Fruit fly (Drosophila melanogaster): ENCODE data around the gene CG9692.
A peak's percentile ranks its signal among the peaks of the same experiment; 100 is the strongest.

The CG9692 gene

DNA sequence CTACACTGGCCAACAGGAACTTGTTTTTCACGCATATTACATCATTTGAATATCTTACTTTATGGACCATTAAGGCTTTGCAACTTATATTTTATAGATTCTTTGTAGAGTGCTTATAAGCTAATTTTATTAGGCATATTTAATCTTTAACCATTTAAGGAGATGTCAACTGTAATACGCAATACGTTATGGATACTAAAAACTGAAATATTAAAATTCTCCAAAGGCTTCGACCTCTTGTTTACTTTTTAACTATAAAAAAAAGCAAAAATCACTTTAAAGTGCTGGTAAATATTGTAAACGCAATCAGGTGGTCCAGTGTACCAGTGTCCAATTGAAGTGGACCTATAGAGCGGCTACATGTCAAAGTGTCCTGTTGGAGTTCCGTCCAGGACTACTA is 47.8 kb upstream of the CG9692 start (continued):
- TF ChIP-seq hkb (optimal IDR thresholded peaks at IDR 0.05) (no peak), hkb (GFP tag; IDR thresholded peaks at IDR 0.05) (0 out of 2 replicates have a peak, but pooled peaks have one; percentile 10), CG18476 (GFP tag; optimal IDR thresholded peaks at IDR 0.05) (peak; percentile 25), CG43689 (GFP tag; IDR thresholded peaks at IDR 0.05) (no peak), hb (GFP tag; IDR thresholded peaks at IDR 0.05; ENCODE audit: partially characterized antibody) (no peak), trem (tag; optimal IDR thresholded peaks at IDR 0.05) (no peak), Camta (GFP tag; optimal IDR thresholded peaks at IDR 0.05) (no peak), CG10654 (GFP tag; optimal IDR thresholded peaks at IDR 0.05) (no peak), CG12299 (tag; optimal IDR thresholded peaks at IDR 0.05) (no peak), C15 (GFP tag; IDR thresholded peaks at IDR 0.05) (no peak), sr (GFP tag; IDR thresholded peaks at IDR 0.05) (no peak), CG16863 (GFP tag; optimal IDR thresholded peaks at IDR 0.05) (no peak), wek (GFP tag; optimal IDR thresholded peaks at IDR 0.05) (no peak), CG9215 (GFP tag; IDR thresholded peaks at IDR 0.05) (no peak), Six4 (GFP tag; optimal IDR thresholded peaks at IDR 0.05) (no peak), al (GFP tag; IDR thresholded peaks at IDR 0.05) (no peak), CG4707 (GFP tag; optimal IDR thresholded peaks at IDR 0.05) (no peak), Drgx (GFP tag; IDR thresholded peaks at IDR 0.05) (peak; percentile 48; the same call in 1 of the 2 replicates), CG10321 (GFP tag; IDR thresholded peaks at IDR 0.05) (no peak), chm (GFP tag; IDR thresholded peaks at IDR 0.05) (no peak), ems (GFP tag; optimal IDR thresholded peaks at IDR 0.05) (no peak), corto (GFP tag; optimal IDR thresholded peaks at IDR 0.05) (no peak), Ets65A (GFP tag) (no peak), BtbVII (GFP tag; optimal IDR thresholded peaks at IDR 0.05) (peak; percentile 41), sd (tag; optimal IDR thresholded peaks at IDR 0.05) (peak; percentile 15), Dref (GFP tag; IDR thresholded peaks at IDR 0.05) (no peak), Awh (GFP tag; IDR thresholded peaks at IDR 0.05) (no peak), Xbp1 (GFP tag; optimal IDR thresholded peaks at IDR 0.05) (peak; percentile 25), unpg (GFP tag; optimal IDR thresholded peaks at IDR 0.05) (peak; percentile 21), CG4617 (GFP tag; optimal IDR thresholded peaks at IDR 0.05; ENCODE audit: borderline replicate concordance) (no peak), CG1832 (GFP tag; optimal IDR thresholded peaks at IDR 0.05) (no peak), sens-2 (GFP tag; IDR thresholded peaks at IDR 0.05) (no peak), abd-A (tag; optimal IDR thresholded peaks at IDR 0.05) (no peak), sisA (GFP tag; IDR thresholded peaks at IDR 0.05) (peak; percentile 31), slp2 (GFP tag; optimal IDR thresholded peaks at IDR 0.05) (no peak), tll (GFP tag; optimal IDR thresholded peaks at IDR 0.05) (no peak), CTCF (GFP tag; optimal IDR thresholded peaks at IDR 0.05) (no peak), Asciz (GFP tag; optimal IDR thresholded peaks at IDR 0.05) (peak; percentile 29), rib (GFP tag; IDR thresholded peaks at IDR 0.05) (no peak), CG34376 (GFP tag; optimal IDR thresholded peaks at IDR 0.05) (no peak), sens (GFP tag) (peak; percentile 83), gro (GFP tag; optimal IDR thresholded peaks at IDR 0.05) (no peak), Eip74EF (GFP tag; optimal IDR thresholded peaks at IDR 0.05) (peak in 1 of 2 experiments; percentile 20), BEAF-32 (GFP tag; optimal IDR thresholded peaks at IDR 0.05) (no peak), chn (GFP tag; optimal IDR thresholded peaks at IDR 0.05) (no peak), Abd-B (GFP tag; optimal IDR thresholded peaks at IDR 0.05) (peak; percentile 16), TFAM (GFP tag; optimal IDR thresholded peaks at IDR 0.05) (no peak), crc (GFP tag; optimal IDR thresholded peaks at IDR 0.05) (no peak), seq (GFP tag; IDR thresholded peaks at IDR 0.05) (peak; percentile 54; the same call in 1 of the 2 replicates), lab (GFP tag; optimal IDR thresholded peaks at IDR 0.05) (peak; percentile 48), CG6272 (GFP tag; IDR thresholded peaks at IDR 0.05) (no peak), CG14014 (GFP tag; IDR thresholded peaks at IDR 0.05) (no peak), Taf1 (GFP tag; IDR thresholded peaks at IDR 0.05) (no peak)

Data from whole organism, embryonic.